Fruit fly (Drosophila melanogaster) whole organism, pupa: ENCODE data around the gene cyc.

Experiments
- CG10348 ChIP-seq: fragments of 200-800 bp; sonication (Bioruptor generic); IDR thresholded peaks from 2 replicates; pipeline ENCODE4 v1.3.6; 2022; ENCODE audit warnings: missing biosample characterization, missing genetic modification characterization
- CG12605 ChIP-seq: fragments of 200-800 bp; sonication (Bioruptor generic); IDR thresholded peaks from 2 replicates; pipeline ENCODE4 v1.3.6; 2022; ENCODE audit warnings: missing biosample characterization, missing genetic modification characterization
- CG13204 ChIP-seq: fragments of 200-800 bp; sonication (Bioruptor generic); optimal IDR thresholded peaks from 2 replicates; lab custom pipeline; 2018; ENCODE audit warnings: missing biosample characterization, mild to moderate bottlenecking, missing genetic modification characterization, moderate library complexity
- CG14655 ChIP-seq: fragments of 200-800 bp; sonication (Bioruptor generic); optimal IDR thresholded peaks from 3 replicates; lab custom pipeline; 2017; ENCODE audit warnings: mild to moderate bottlenecking, missing biosample characterization, missing genetic modification reagents, missing genetic modification characterization
- CG15710 ChIP-seq: fragments of 200-800 bp; sonication (Bioruptor generic); optimal IDR thresholded peaks from 2 replicates; lab custom pipeline; 2018; ENCODE audit warnings: missing biosample characterization, mild to moderate bottlenecking, missing genetic modification characterization, moderate library complexity
- CG17806 ChIP-seq: fragments of 200-800 bp; sonication (Bioruptor generic); optimal IDR thresholded peaks from 2 replicates; lab custom pipeline; 2018; ENCODE audit warnings: missing biosample characterization, mild to moderate bottlenecking, missing genetic modification characterization, moderate library complexity
- CG32121 ChIP-seq: fragments of 200-800 bp; sonication (Bioruptor generic); IDR thresholded peaks from 2 replicates; pipeline ENCODE4 v1.3.6; 2022; ENCODE audit warnings: missing biosample characterization, missing genetic modification characterization
- CG34367 ChIP-seq: fragments of 200-800 bp; sonication (Bioruptor generic); optimal IDR thresholded peaks from 2 replicates; lab custom pipeline; 2018; ENCODE audit warnings: missing biosample characterization, mild to moderate bottlenecking, missing genetic modification characterization
- CG4496 ChIP-seq: fragments of 200-800 bp; sonication (Bioruptor generic); IDR thresholded peaks from 3 replicates; pipeline ENCODE4 v1.3.6; 2022; ENCODE audit warnings: missing biosample characterization, missing genetic modification characterization
- CG8159 ChIP-seq: fragments of 200-800 bp; sonication (Bioruptor generic); optimal IDR thresholded peaks from 3 replicates; lab custom pipeline; 2018; ENCODE audit warnings: missing biosample characterization, mild to moderate bottlenecking, missing genetic modification characterization, moderate library complexity
- CG8301 ChIP-seq: fragments of 200-800 bp; sonication (Bioruptor generic); optimal IDR thresholded peaks from 2 replicates; lab custom pipeline; 2018; ENCODE audit warnings: missing biosample characterization, mild to moderate bottlenecking, missing genetic modification characterization
- CG9948 ChIP-seq: fragments of 200-800 bp; sonication (Bioruptor generic); optimal IDR thresholded peaks from 2 replicates; lab custom pipeline; 2018; ENCODE audit warnings: missing biosample characterization, mild to moderate bottlenecking, missing genetic modification characterization, moderate library complexity
- D1 ChIP-seq: fragments of 200-800 bp; sonication (Bioruptor generic); optimal IDR thresholded peaks from 2 replicates; lab custom pipeline; 2018; ENCODE audit warnings: missing biosample characterization, mild to moderate bottlenecking, missing genetic modification characterization, moderate library complexity
- EcR ChIP-seq: fragments of 200-800 bp; sonication (Bioruptor generic); optimal IDR thresholded peaks from 3 replicates; lab custom pipeline; 2019; ENCODE audit warnings: missing biosample characterization, missing genetic modification characterization, mild to moderate bottlenecking, moderate library complexity, missing genetic modification reagents
- Ets98B ChIP-seq: fragments of 200-800 bp; sonication (Bioruptor generic); IDR thresholded peaks from 2 replicates; pipeline ENCODE4 v1.3.6; 2022; ENCODE audit warnings: missing biosample characterization, missing genetic modification characterization
- Pif1A ChIP-seq: fragments of 200-800 bp; sonication (Bioruptor generic); optimal IDR thresholded peaks from 3 replicates; lab custom pipeline; 2016; ENCODE audit warnings: missing biosample characterization, missing genetic modification characterization
- Pif1B ChIP-seq: fragments of 200-800 bp; sonication (Bioruptor generic); optimal IDR thresholded peaks from 3 replicates; lab custom pipeline; 2016; ENCODE audit warnings: missing biosample characterization, missing genetic modification characterization
- Snoo ChIP-seq: fragments of 200-800 bp; sonication (Bioruptor generic); optimal IDR thresholded peaks from 3 replicates; lab custom pipeline; 2017; ENCODE audit warnings: missing biosample characterization, mild to moderate bottlenecking, missing genetic modification characterization, inconsistent platforms
- fd96Ca ChIP-seq: fragments of 200-800 bp; sonication (Bioruptor generic); IDR thresholded peaks from 3 replicates; pipeline ENCODE4 v1.3.6; 2022; ENCODE audit warnings: missing biosample characterization, missing genetic modification characterization
- gl ChIP-seq: fragments of 200-800 bp; sonication (Bioruptor generic); optimal IDR thresholded peaks from 2 replicates; lab custom pipeline; 2018; ENCODE audit warnings: missing biosample characterization, mild to moderate bottlenecking, missing genetic modification characterization
- rn ChIP-seq: fragments of 200-800 bp; sonication (Bioruptor generic); IDR thresholded peaks from 2 replicates; pipeline ENCODE4 v1.3.6; 2022; ENCODE audit warnings: missing biosample characterization, missing genetic modification characterization

Gene cyc

dm6 chr3L:19813075-19813903, 2.4 kb downstream of the cyc start, which contains the start of gene Cyp305a1:
Gene Cyp305a1, minus strand, starts transcription at chr3L:19813339.
- TF ChIP-seq CG8301 (tag; lab: Kevin White, UChicago) (no peak), gl (tag; lab: Kevin White, UChicago) (no peak), CG32121 (0 out of 2 replicates have a peak, but pooled peaks have one; percentile 11), fd96Ca (GFP tag; lab: Robert Waterston, UW) (no peak), CG14655 (GFP tag; lab: Kevin White, UChicago) (no peak), CG17806 (tag; lab: Kevin White, UChicago) (no peak), CG10348 (GFP tag; lab: Robert Waterston, UW) (no peak)
- TF ChIP-seq, all 21 proteins: peak for 1

dm6 chr3L:19812491-19812890, 3.2 kb downstream of the cyc start:
- TF ChIP-seq CG10348 (GFP tag; lab: Robert Waterston, UW), result no peak
- no peak for TF ChIP-seq EcR
- no peak for TF ChIP-seq rn (GFP tag; lab: Robert Waterston, UW)
- TF ChIP-seq Ets98B (GFP tag; lab: Robert Waterston, UW), result no peak
- TF ChIP-seq D1 (tag; lab: Kevin White, UChicago), result no peak
- no peak for TF ChIP-seq Snoo (tag; lab: Kevin White, UChicago)
- no peak for TF ChIP-seq CG9948 (tag; lab: Kevin White, UChicago)
- no peak for TF ChIP-seq CG32121
- no peak for TF ChIP-seq CG8301 (tag; lab: Kevin White, UChicago)
- TF ChIP-seq Pif1B, result no peak
- no peak for TF ChIP-seq fd96Ca (GFP tag; lab: Robert Waterston, UW)
- TF ChIP-seq CG17806 (tag; lab: Kevin White, UChicago), result no peak
- TF ChIP-seq CG12605 (GFP tag; lab: Robert Waterston, UW), result no peak
- TF ChIP-seq Pif1A (GFP tag; lab: Kevin White, UChicago), result no peak
- TF ChIP-seq gl (tag; lab: Kevin White, UChicago), result no peak
- no peak for TF ChIP-seq CG15710 (tag; lab: Kevin White, UChicago)
- TF ChIP-seq CG8159 (tag; lab: Kevin White, UChicago), result no peak
- TF ChIP-seq CG14655 (GFP tag; lab: Kevin White, UChicago), result no peak
- no peak for TF ChIP-seq CG4496 (GFP tag; lab: Robert Waterston, UW)

dm6 chr3L:19807521-19807920, 8.2 kb downstream of the cyc start:
- TF ChIP-seq CG13204 (GFP tag; lab: Kevin White, UChicago) (no peak), CG34367 (no peak), CG4496 (GFP tag; lab: Robert Waterston, UW) (no peak), CG17806 (tag; lab: Kevin White, UChicago) (no peak), CG8159 (tag; lab: Kevin White, UChicago) (no peak), Pif1B (no peak), CG10348 (GFP tag; lab: Robert Waterston, UW) (no peak), rn (GFP tag; lab: Robert Waterston, UW) (no peak), D1 (tag; lab: Kevin White, UChicago) (no peak), gl (tag; lab: Kevin White, UChicago) (no peak), CG9948 (tag; lab: Kevin White, UChicago) (no peak), Pif1A (GFP tag; lab: Kevin White, UChicago) (no peak), Snoo (tag; lab: Kevin White, UChicago) (no peak), CG32121 (no peak), CG15710 (tag; lab: Kevin White, UChicago) (no peak), CG14655 (GFP tag; lab: Kevin White, UChicago) (no peak), fd96Ca (GFP tag; lab: Robert Waterston, UW) (no peak), CG12605 (GFP tag; lab: Robert Waterston, UW) (no peak)

- TF ChIP-seq EcR, result peak; percentile 33
- no peak for TF ChIP-seq CG10348 (GFP tag; lab: Robert Waterston, UW)
Measured at dm6 chr3L:19807103-19807502, 8.6 kb downstream of the cyc start, which contains the start of the genes CG14104 and Kap-alpha1. Gene CG14104, minus strand, starts transcription at chr3L:19807199. Gene Kap-alpha1, plus strand, starts transcription at chr3L:19807232.

dm6 chr3L:19805895-19806294, 9.8 kb downstream of the cyc start, which contains the start of gene CG34116:
Gene CG34116, minus strand, starts transcription at chr3L:19806036.
- TF ChIP-seq rn (GFP tag; lab: Robert Waterston, UW), result no peak
- no peak for TF ChIP-seq CG14655 (GFP tag; lab: Kevin White, UChicago)
- no peak for TF ChIP-seq CG8301 (tag; lab: Kevin White, UChicago)
- no peak for TF ChIP-seq CG34367
- no peak for TF ChIP-seq CG15710 (tag; lab: Kevin White, UChicago)
- TF ChIP-seq Ets98B (GFP tag; lab: Robert Waterston, UW), result no peak
- TF ChIP-seq fd96Ca (GFP tag; lab: Robert Waterston, UW), result no peak
- no peak for TF ChIP-seq Snoo (tag; lab: Kevin White, UChicago)
- TF ChIP-seq CG9948 (tag; lab: Kevin White, UChicago), result no peak

dm6 chr3L:19804908-19805307, 10.8 kb downstream of the cyc start, which contains the start of the genes TORIP and Ccdc58:
Gene TORIP, minus strand, starts transcription at chr3L:19805080.
Gene Ccdc58, plus strand, starts transcription at chr3L:19805181.
- TF ChIP-seq CG8301 (tag; lab: Kevin White, UChicago) (no peak), Pif1B (no peak)
